Worm (Caenorhabditis elegans): Measurements from ENCODE around the gene sedl-1.

sedl-1 gene

ce11 chrX:1459756-1460155 is 19.7 kb upstream of the sedl-1 start:
- no peak for TF ChIP-seq nhr-12 (tag; optimal IDR thresholded peaks at IDR 0.05)
- TF ChIP-seq fkh-2 (tag; optimal IDR thresholded peaks at IDR 0.05), result no peak

- TF ChIP-seq egl-27 (tag; optimal IDR thresholded peaks at IDR 0.05), result no peak
- TF ChIP-seq nhr-11 (tag; optimal IDR thresholded peaks at IDR 0.05), result no peak
- TF ChIP-seq unc-62 (GFP tag; optimal IDR thresholded peaks at IDR 0.05), result no peak
- no peak for TF ChIP-seq hmg-11 (tag; optimal IDR thresholded peaks at IDR 0.05)
- no peak for TF ChIP-seq jun-1 (tag; optimal IDR thresholded peaks at IDR 0.05)
- no peak for TF ChIP-seq lsy-12 (tag; optimal IDR thresholded peaks at IDR 0.05)
- TF ChIP-seq lin-15B (tag; optimal IDR thresholded peaks at IDR 0.05), result no peak
- no peak for TF ChIP-seq nhr-12 (tag; optimal IDR thresholded peaks at IDR 0.05)
- peak; percentile 63 for TF ChIP-seq nhr-23 (tag; optimal IDR thresholded peaks at IDR 0.05)
- no peak for TF ChIP-seq daf-12 (tag; optimal IDR thresholded peaks at IDR 0.05)
- peak; percentile 41 for TF ChIP-seq nhr-25 (tag; optimal IDR thresholded peaks at IDR 0.05)
- TF ChIP-seq elt-3 (tag; optimal IDR thresholded peaks at IDR 0.05), result no peak
- TF ChIP-seq mdl-1 (tag; optimal IDR thresholded peaks at IDR 0.05), result no peak
- TF ChIP-seq elt-2 (tag; optimal IDR thresholded peaks at IDR 0.05), result no peak
- no peak for TF ChIP-seq mml-1 (tag; optimal IDR thresholded peaks at IDR 0.05)
- no peak for TF ChIP-seq fos-1 (tag; optimal IDR thresholded peaks at IDR 0.05)
- TF ChIP-seq aly-2 (tag; optimal IDR thresholded peaks at IDR 0.05), result no peak
- no peak for TF ChIP-seq nhr-77 (tag; optimal IDR thresholded peaks at IDR 0.05)
Measured at ce11 chrX:1458793-1459192, 18.7 kb upstream of the sedl-1 start, which contains the start of gene D1005.2. Gene D1005.2 (plus strand): TSS chrX:1459022.

- TF ChIP-seq skn-1 (tag; optimal IDR thresholded peaks at IDR 0.05), result peak; percentile 91
- peak; percentile 57 for TF ChIP-seq nhr-25 (tag; optimal IDR thresholded peaks at IDR 0.05)
- TF ChIP-seq nhr-76 (tag; optimal IDR thresholded peaks at IDR 0.05), result no peak
- TF ChIP-seq lin-15B (tag; optimal IDR thresholded peaks at IDR 0.05), result no peak
- peak; percentile 9 for TF ChIP-seq ceh-28 (tag; optimal IDR thresholded peaks at IDR 0.05)
- peak; percentile 21 for TF ChIP-seq nhr-23 (tag; optimal IDR thresholded peaks at IDR 0.05)
- TF ChIP-seq nfya-1 (tag; optimal IDR thresholded peaks at IDR 0.05; ENCODE audit: insufficient read depth), result peak; percentile 39
- TF ChIP-seq elt-1 (tag; optimal IDR thresholded peaks at IDR 0.05), result no peak
- TF ChIP-seq nhr-11 (tag; optimal IDR thresholded peaks at IDR 0.05), result no peak
- peak; percentile 42 for TF ChIP-seq egl-27 (tag; optimal IDR thresholded peaks at IDR 0.05)
- TF ChIP-seq ztf-11 (tag; optimal IDR thresholded peaks at IDR 0.05), result no peak
- TF ChIP-seq egl-5 (tag; optimal IDR thresholded peaks at IDR 0.05), result peak; percentile 86
- TF ChIP-seq unc-39 (tag; optimal IDR thresholded peaks at IDR 0.05), result no peak
- no peak for TF ChIP-seq tbx-2 (tag; optimal IDR thresholded peaks at IDR 0.05)
- peak; percentile 45 for TF ChIP-seq elt-2 (tag; optimal IDR thresholded peaks at IDR 0.05)
- peak; percentile 99 for TF ChIP-seq pha-4 (tag; optimal IDR thresholded peaks at IDR 0.05)
- peak; percentile 57 for TF ChIP-seq pqm-1 (tag; optimal IDR thresholded peaks at IDR 0.05)
- TF ChIP-seq nhr-43 (tag; optimal IDR thresholded peaks at IDR 0.05; ENCODE audit: poor library complexity, severe bottlenecking), result peak; percentile 17
Measured at ce11 chrX:1456350-1457080, 16.5 kb upstream of the sedl-1 start.

ce11 chrX:1454385-1454784 is 14.3 kb upstream of the sedl-1 start:
- TF ChIP-seq fkh-10 (GFP tag; optimal IDR thresholded peaks at IDR 0.05) (peak; percentile 44), ZK546.5 (tag; optimal IDR thresholded peaks at IDR 0.05) (no peak), nhr-12 (tag; optimal IDR thresholded peaks at IDR 0.05) (no peak), nhr-43 (tag; optimal IDR thresholded peaks at IDR 0.05; ENCODE audit: poor library complexity, severe bottlenecking) (peak; percentile 74), fkh-2 (tag; optimal IDR thresholded peaks at IDR 0.05) (peak; percentile 27), mdl-1 (tag; optimal IDR thresholded peaks at IDR 0.05) (peak; percentile 76), tbx-2 (tag; optimal IDR thresholded peaks at IDR 0.05) (peak; percentile 84), ztf-4 (tag; optimal IDR thresholded peaks at IDR 0.05) (no peak), fos-1 (tag; optimal IDR thresholded peaks at IDR 0.05) (peak; percentile 100), ceh-9 (tag; optimal IDR thresholded peaks at IDR 0.05) (no peak), nfya-1 (tag; optimal IDR thresholded peaks at IDR 0.05; ENCODE audit: insufficient read depth) (peak; percentile 88), egl-5 (tag; optimal IDR thresholded peaks at IDR 0.05) (peak; percentile 17), lsy-12 (tag; optimal IDR thresholded peaks at IDR 0.05) (peak; percentile 90), nhr-77 (tag; optimal IDR thresholded peaks at IDR 0.05) (peak; percentile 25), mml-1 (tag; optimal IDR thresholded peaks at IDR 0.05) (no peak), nhr-11 (tag; optimal IDR thresholded peaks at IDR 0.05) (peak; percentile 84), zag-1 (tag; optimal IDR thresholded peaks at IDR 0.05) (no peak), snpc-4 (tag; optimal IDR thresholded peaks at IDR 0.05) (peak; percentile 79), pqm-1 (tag; optimal IDR thresholded peaks at IDR 0.05) (peak; percentile 55), lin-39 (tag; optimal IDR thresholded peaks at IDR 0.05) (peak; percentile 93), nhr-67 (tag; optimal IDR thresholded peaks at IDR 0.05) (no peak), skn-1 (tag; optimal IDR thresholded peaks at IDR 0.05) (peak; percentile 83), sea-2 (GFP tag; optimal IDR thresholded peaks at IDR 0.05) (peak; percentile 86), unc-62 (GFP tag; optimal IDR thresholded peaks at IDR 0.05) (peak; percentile 64), lin-15B (tag; optimal IDR thresholded peaks at IDR 0.05) (peak; percentile 48), ztf-11 (tag; optimal IDR thresholded peaks at IDR 0.05) (no peak), ceh-28 (tag; optimal IDR thresholded peaks at IDR 0.05) (peak; percentile 82), nhr-23 (tag; optimal IDR thresholded peaks at IDR 0.05) (peak; percentile 93), nhr-28 (tag; optimal IDR thresholded peaks at IDR 0.05) (no peak), hmg-11 (tag; optimal IDR thresholded peaks at IDR 0.05) (peak; percentile 94), unc-39 (tag; optimal IDR thresholded peaks at IDR 0.05) (peak; percentile 16), daf-12 (tag; optimal IDR thresholded peaks at IDR 0.05) (no peak), elt-3 (tag; optimal IDR thresholded peaks at IDR 0.05) (peak in 2 of 3 experiments; percentile 44 to 77), jun-1 (tag; optimal IDR thresholded peaks at IDR 0.05) (peak; percentile 99), pha-4 (tag; optimal IDR thresholded peaks at IDR 0.05) (peak; percentile 94)
